Worm (Caenorhabditis elegans): ENCODE measurements around the gene cogc-2.

cogc-2 gene

ce11 chrIV:7020630-7021029 lies 18.8 kb downstream of the cogc-2 start (continued):
- TF ChIP-seq fos-1 (tag; optimal IDR thresholded peaks at IDR 0.05): no peak
- peak; percentile 86 for TF ChIP-seq nhr-85 (tag)
- TF ChIP-seq lin-14 (GFP tag; optimal IDR thresholded peaks at IDR 0.05): peak; percentile 60
- TF ChIP-seq unc-62 (GFP tag; optimal IDR thresholded peaks at IDR 0.05): no peak
- no peak for TF ChIP-seq pax-3 (tag; optimal IDR thresholded peaks at IDR 0.05)
- no peak for TF ChIP-seq fkh-8 (tag; optimal IDR thresholded peaks at IDR 0.05)
- TF ChIP-seq tbx-2 (tag; optimal IDR thresholded peaks at IDR 0.05): no peak
- TF ChIP-seq grh-1 (GFP tag; IDR thresholded peaks at IDR 0.05): no peak
- no peak for TF ChIP-seq mef-2 (tag; optimal IDR thresholded peaks at IDR 0.05)
- no peak for TF ChIP-seq snpc-4 (tag; optimal IDR thresholded peaks at IDR 0.05)
- TF ChIP-seq ceh-82 (tag; optimal IDR thresholded peaks at IDR 0.05): no peak
- TF ChIP-seq nhr-76 (tag; optimal IDR thresholded peaks at IDR 0.05): no peak
- TF ChIP-seq pqm-1 (tag; optimal IDR thresholded peaks at IDR 0.05): no peak
- TF ChIP-seq lin-15B (tag; optimal IDR thresholded peaks at IDR 0.05): no peak
- peak in 2 of 6 experiments; percentile 37 to 83 for TF ChIP-seq elt-3 (tag; optimal IDR thresholded peaks at IDR 0.05)
- TF ChIP-seq swsn-7 (tag; optimal IDR thresholded peaks at IDR 0.05): no peak
- no peak for TF ChIP-seq aly-2 (tag; optimal IDR thresholded peaks at IDR 0.05)
- no peak for TF ChIP-seq egl-27 (tag; optimal IDR thresholded peaks at IDR 0.05)
- TF ChIP-seq hlh-17 (GFP tag; optimal IDR thresholded peaks at IDR 0.05; ENCODE audit: borderline replicate concordance): no peak
- TF ChIP-seq xbp-1 (tag; optimal IDR thresholded peaks at IDR 0.05): no peak
- no peak for TF ChIP-seq hlh-4 (tag; optimal IDR thresholded peaks at IDR 0.05)
- TF ChIP-seq unc-130 (tag; optimal IDR thresholded peaks at IDR 0.05): peak; percentile 43
- no peak for TF ChIP-seq lin-13 (GFP tag; optimal IDR thresholded peaks at IDR 0.05)
- no peak for TF ChIP-seq unc-98 (GFP tag; IDR thresholded peaks at IDR 0.05)
- peak in 1 of 2 experiments; percentile 37 for TF ChIP-seq lsy-2 (tag; optimal IDR thresholded peaks at IDR 0.05)
- no peak for TF ChIP-seq ztf-11 (tag; optimal IDR thresholded peaks at IDR 0.05)
- TF ChIP-seq nhr-77 (tag; optimal IDR thresholded peaks at IDR 0.05): no peak
- TF ChIP-seq tlp-1 (tag; optimal IDR thresholded peaks at IDR 0.05): no peak
- TF ChIP-seq blmp-1 (tag; optimal IDR thresholded peaks at IDR 0.05): peak; percentile 65
- TF ChIP-seq nhr-84 (tag; optimal IDR thresholded peaks at IDR 0.05): no peak
- no peak for TF ChIP-seq unc-30 (tag; optimal IDR thresholded peaks at IDR 0.05)
- TF ChIP-seq dpl-1 (GFP tag; optimal IDR thresholded peaks at IDR 0.05): peak in 1 of 3 experiments; percentile 28
- peak; percentile 24 for TF ChIP-seq C16A3.4 (tag; optimal IDR thresholded peaks at IDR 0.05)
- no peak for TF ChIP-seq ceh-63 (GFP tag; optimal IDR thresholded peaks at IDR 0.05)

ce11 chrIV:7018623-7019022 lies 20.8 kb downstream of the cogc-2 start:
- TF ChIP-seq fkh-4 (tag; optimal IDR thresholded peaks at IDR 0.05; ENCODE audit: borderline replicate concordance): no peak
- TF ChIP-seq elt-3 (tag; optimal IDR thresholded peaks at IDR 0.05): no peak
- no peak for TF ChIP-seq lsy-2 (tag; optimal IDR thresholded peaks at IDR 0.05)
- TF ChIP-seq ceh-88 (GFP tag; IDR thresholded peaks at IDR 0.05): no peak
- TF ChIP-seq ces-1 (GFP tag; optimal IDR thresholded peaks at IDR 0.05): no peak
- no peak for TF ChIP-seq nhr-47 (tag; optimal IDR thresholded peaks at IDR 0.05)
- TF ChIP-seq fkh-8 (tag; optimal IDR thresholded peaks at IDR 0.05): no peak
- no peak for TF ChIP-seq snpc-4 (tag; optimal IDR thresholded peaks at IDR 0.05)
- TF ChIP-seq fkh-10 (GFP tag; optimal IDR thresholded peaks at IDR 0.05): peak; percentile 94
- TF ChIP-seq alr-1 (tag; optimal IDR thresholded peaks at IDR 0.05; ENCODE audit: borderline replicate concordance): no peak
- peak; percentile 36 for TF ChIP-seq lin-14 (GFP tag; optimal IDR thresholded peaks at IDR 0.05)
- TF ChIP-seq nhr-85 (tag): no peak
- TF ChIP-seq egl-27 (tag; optimal IDR thresholded peaks at IDR 0.05): no peak
- TF ChIP-seq efl-3 (GFP tag; optimal IDR thresholded peaks at IDR 0.05): no peak
- TF ChIP-seq ceh-82 (tag; optimal IDR thresholded peaks at IDR 0.05): no peak
